Worm (Caenorhabditis elegans): ENCODE results near the gene C31H1.2.

Gene C31H1.2

ce11 chrIV:5790993-5791392 is at the start of gene C31H1.2:
Gene C31H1.2, plus strand, starts transcription at chrIV:5791293.
- TF ChIP-seq blmp-1 (tag; optimal IDR thresholded peaks at IDR 0.05; ENCODE audit: insufficient read depth) (no peak), nhr-129 (tag; optimal IDR thresholded peaks at IDR 0.05) (no peak), unc-39 (tag; optimal IDR thresholded peaks at IDR 0.05) (no peak), elt-1 (tag; optimal IDR thresholded peaks at IDR 0.05) (no peak), F13H6.1 (tag; optimal IDR thresholded peaks at IDR 0.05) (no peak), dmd-4 (tag; optimal IDR thresholded peaks at IDR 0.05) (no peak), ceh-16 (tag; optimal IDR thresholded peaks at IDR 0.05) (no peak), lin-39 (tag; optimal IDR thresholded peaks at IDR 0.05) (no peak), nhr-10 (tag; optimal IDR thresholded peaks at IDR 0.05) (no peak), unc-62 (GFP tag; optimal IDR thresholded peaks at IDR 0.05) (no peak), ama-1 (optimal IDR thresholded peaks at IDR 0.05) (no peak), alr-1 (tag; optimal IDR thresholded peaks at IDR 0.05) (no peak), ZK546.5 (tag; optimal IDR thresholded peaks at IDR 0.05) (no peak), ztf-11 (tag; optimal IDR thresholded peaks at IDR 0.05) (no peak), nhr-23 (tag; optimal IDR thresholded peaks at IDR 0.05) (no peak), sem-4 (tag; optimal IDR thresholded peaks at IDR 0.05) (no peak), zag-1 (tag; optimal IDR thresholded peaks at IDR 0.05) (no peak), nhr-21 (tag; optimal IDR thresholded peaks at IDR 0.05) (no peak), mab-5 (tag; optimal IDR thresholded peaks at IDR 0.05) (no peak)

DNA sequence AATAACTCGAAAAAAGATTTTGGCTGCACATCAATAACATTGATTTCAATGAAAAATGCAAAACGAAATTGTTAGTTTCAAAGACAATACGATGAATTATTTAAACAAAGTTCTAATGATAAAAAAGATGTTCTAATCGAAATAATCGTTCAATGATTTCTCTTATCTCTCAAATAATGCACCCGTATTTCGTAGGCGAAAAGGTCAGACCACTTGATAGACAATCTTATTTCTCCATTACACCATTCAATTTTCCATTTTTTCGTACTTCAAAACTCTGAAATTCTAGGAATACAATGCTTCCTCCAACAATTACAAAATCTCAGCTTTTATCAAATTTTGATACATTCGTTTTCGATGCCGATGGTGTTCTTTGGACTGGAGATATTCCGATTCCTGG is 47.0 kb upstream of the C31H1.2 start, which contains the start of gene C45E5.1:
TSS of gene C45E5.1 (plus strand) at position 290 of the 400 bp plus-strand sequence.
- TF ChIP-seq unc-55 (GFP tag; optimal IDR thresholded peaks at IDR 0.05) = no peak
- TF ChIP-seq fos-1 (tag; optimal IDR thresholded peaks at IDR 0.05) = peak; percentile 48
- no peak for TF ChIP-seq elt-1 (tag; optimal IDR thresholded peaks at IDR 0.05)
- no peak for TF ChIP-seq ZK546.5 (tag; optimal IDR thresholded peaks at IDR 0.05)
- peak; percentile 66 for TF ChIP-seq sma-9 (GFP tag; optimal IDR thresholded peaks at IDR 0.05)
- no peak for TF ChIP-seq sma-9 (tag; optimal IDR thresholded peaks at IDR 0.05)
- TF ChIP-seq C34F6.9 (tag; optimal IDR thresholded peaks at IDR 0.05) = no peak
- TF ChIP-seq blmp-1 (tag; optimal IDR thresholded peaks at IDR 0.05; ENCODE audit: insufficient read depth) = no peak
- TF ChIP-seq nhr-11 (tag; optimal IDR thresholded peaks at IDR 0.05) = no peak
- TF ChIP-seq Y55F3AM.14 (GFP tag; optimal IDR thresholded peaks at IDR 0.05) = no peak
- no peak for TF ChIP-seq nhr-23 (tag; optimal IDR thresholded peaks at IDR 0.05)
- TF ChIP-seq ztf-11 (tag; optimal IDR thresholded peaks at IDR 0.05) = no peak
- no peak for TF ChIP-seq ztf-1 (GFP tag; conservative IDR thresholded peaks at IDR 0.05)
- no peak for TF ChIP-seq nhr-6 (tag; optimal IDR thresholded peaks at IDR 0.05)
- TF ChIP-seq elt-3 (tag; optimal IDR thresholded peaks at IDR 0.05) = no peak
- TF ChIP-seq nhr-21 (tag; optimal IDR thresholded peaks at IDR 0.05) = no peak

DNA sequence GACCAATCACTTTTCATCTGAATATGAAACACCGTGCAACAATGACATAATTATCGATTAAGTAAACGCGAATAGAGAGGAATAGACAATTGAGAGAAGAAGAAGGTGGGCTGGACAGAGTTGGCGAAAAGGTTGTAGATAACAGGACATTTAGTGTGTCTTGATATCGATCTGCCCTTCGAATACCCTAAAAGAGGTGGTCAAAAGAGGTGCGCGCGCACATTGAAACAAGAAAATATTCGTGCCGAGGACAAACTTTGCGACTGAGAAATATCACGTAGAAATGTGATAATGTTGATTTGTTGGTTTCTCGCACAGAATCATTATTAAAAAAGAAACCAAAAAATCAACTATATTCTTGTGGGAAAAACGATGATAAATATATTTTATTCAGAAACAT is 41.2 kb upstream of the C31H1.2 start:
- TF ChIP-seq nhr-12 (tag; optimal IDR thresholded peaks at IDR 0.05) (no peak), crh-2 (tag; optimal IDR thresholded peaks at IDR 0.05) (peak; percentile 7), Y55F3AM.14 (GFP tag; optimal IDR thresholded peaks at IDR 0.05) (no peak), nhr-129 (tag; optimal IDR thresholded peaks at IDR 0.05) (peak; percentile 15), ceh-16 (tag; optimal IDR thresholded peaks at IDR 0.05) (peak; percentile 37), zag-1 (tag; optimal IDR thresholded peaks at IDR 0.05) (no peak), sma-3 (GFP tag; optimal IDR thresholded peaks at IDR 0.05) (peak; percentile 11), nhr-21 (tag; optimal IDR thresholded peaks at IDR 0.05) (peak; percentile 31), nhr-25 (tag; optimal IDR thresholded peaks at IDR 0.05) (peak; percentile 57), sma-9 (GFP tag; optimal IDR thresholded peaks at IDR 0.05) (peak; percentile 80), sma-9 (tag; optimal IDR thresholded peaks at IDR 0.05) (no peak), fos-1 (tag; optimal IDR thresholded peaks at IDR 0.05) (peak; percentile 14)

ce11 chrIV:5751997-5752396 is 39.1 kb upstream of the C31H1.2 start:
- TF ChIP-seq nhr-11 (tag; optimal IDR thresholded peaks at IDR 0.05) = no peak
- no peak for TF ChIP-seq nhr-10 (tag; optimal IDR thresholded peaks at IDR 0.05)
- no peak for TF ChIP-seq nhr-23 (tag; optimal IDR thresholded peaks at IDR 0.05)

DNA sequence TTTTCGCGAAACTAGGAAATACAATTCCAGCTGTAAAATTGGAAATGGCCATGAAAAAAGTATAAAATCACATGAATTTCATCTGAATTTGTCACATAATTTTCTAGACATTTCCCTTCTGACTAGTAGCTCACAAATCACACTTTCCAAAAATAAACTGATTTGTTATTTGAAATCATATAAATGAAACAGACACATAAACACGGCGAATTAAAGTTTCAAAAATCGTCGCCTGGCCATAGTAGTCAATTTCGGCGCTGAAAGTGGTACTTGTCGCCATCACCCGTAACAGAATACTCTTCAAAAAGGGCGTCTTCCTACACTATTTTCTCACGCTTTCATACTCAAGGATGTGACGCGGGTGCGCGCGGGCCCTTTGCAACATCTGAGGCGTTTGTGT is 38.4 kb upstream of the C31H1.2 start:
- peak; percentile 57 for TF ChIP-seq nhr-25 (tag; optimal IDR thresholded peaks at IDR 0.05)
- no peak for TF ChIP-seq sem-4 (tag; optimal IDR thresholded peaks at IDR 0.05)
- TF ChIP-seq mbf-1 (tag; optimal IDR thresholded peaks at IDR 0.05) = no peak
- TF ChIP-seq ceh-16 (tag; optimal IDR thresholded peaks at IDR 0.05) = no peak
